Fruit fly (Drosophila melanogaster) whole organism, adult: ENCODE data around the gene grn.

ENCODE experiments used
- CG11617 ChIP-seq: fragments of 200-800 bp; sonication (Bioruptor generic); optimal IDR thresholded peaks from 2 replicates; lab custom pipeline; 2017; ENCODE audit warnings: mild to moderate bottlenecking, missing biosample characterization, missing genetic modification reagents, missing genetic modification characterization
- CG12768 ChIP-seq: fragments of 200-800 bp; sonication (Bioruptor generic); optimal IDR thresholded peaks from 2 replicates; lab custom pipeline; 2017; ENCODE audit warnings: missing biosample characterization, missing genetic modification characterization, mild to moderate bottlenecking, moderate library complexity, missing genetic modification reagents
- CG14711 ChIP-seq: fragments of 200-800 bp; sonication (Bioruptor generic); optimal IDR thresholded peaks from 2 replicates; lab custom pipeline; 2018; ENCODE audit warnings: missing biosample characterization, mild to moderate bottlenecking, missing genetic modification characterization, moderate library complexity
- CG1620 ChIP-seq: fragments of 200-800 bp; sonication (Bioruptor generic); optimal IDR thresholded peaks from 2 replicates; lab custom pipeline; 2016; ENCODE audit warnings: missing biosample characterization, missing genetic modification characterization
- CG33017 ChIP-seq: fragments of 200-800 bp; sonication (Bioruptor generic); optimal IDR thresholded peaks from 2 replicates; lab custom pipeline; 2018; ENCODE audit warnings: missing biosample characterization, mild to moderate bottlenecking, missing genetic modification characterization, moderate library complexity
- CG5204 ChIP-seq: fragments of 200-800 bp; sonication (Bioruptor generic); optimal IDR thresholded peaks from 2 replicates; lab custom pipeline; 2016; ENCODE audit warnings: missing biosample characterization, missing genetic modification characterization
- CG7045 ChIP-seq: fragments of 200-800 bp; sonication (Bioruptor generic); optimal IDR thresholded peaks from 2 replicates; lab custom pipeline; 2017; ENCODE audit warnings: missing biosample characterization, mild to moderate bottlenecking, missing genetic modification characterization
- CG7101 ChIP-seq: fragments of 200-800 bp; sonication (Bioruptor generic); optimal IDR thresholded peaks from 2 replicates; lab custom pipeline; 2018; ENCODE audit warnings: missing biosample characterization, mild to moderate bottlenecking, missing genetic modification characterization, moderate library complexity
- Clk ChIP-seq: fragments of 200-800 bp; sonication (Bioruptor generic); optimal IDR thresholded peaks from 2 replicates; lab custom pipeline; 2017; ENCODE audit warnings: missing biosample characterization, missing genetic modification characterization
- Crg-1 ChIP-seq: fragments of 200-800 bp; sonication (Bioruptor generic); optimal IDR thresholded peaks from 2 replicates; lab custom pipeline; 2016; ENCODE audit warnings: missing biosample characterization, missing genetic modification characterization
- Hr96 ChIP-seq: fragments of 200-800 bp; sonication (Bioruptor generic); optimal IDR thresholded peaks from 2 replicates; lab custom pipeline; 2016; ENCODE audit warnings: missing biosample characterization, missing genetic modification characterization
- Mnt ChIP-seq: fragments of 200-800 bp; sonication (Bioruptor generic); optimal IDR thresholded peaks from 2 replicates; lab custom pipeline; 2016; ENCODE audit warnings: missing biosample characterization, mild to moderate bottlenecking, missing genetic modification characterization
- bab1 ChIP-seq: fragments of 200-800 bp; sonication (Bioruptor generic); optimal IDR thresholded peaks from 3 replicates; lab custom pipeline; 2019; ENCODE audit warnings: missing biosample characterization, mild to moderate bottlenecking, missing genetic modification characterization, moderate library complexity
- cic ChIP-seq: fragments of 200-800 bp; sonication (Bioruptor generic); optimal IDR thresholded peaks from 2 replicates; lab custom pipeline; 2017; ENCODE audit warnings: missing biosample characterization, mild to moderate bottlenecking, missing genetic modification characterization, moderate library complexity
- cnc ChIP-seq, 2 experiments: fragments of >200 bp; optimal IDR thresholded peaks; 2 replicates each; lab custom pipeline; 2017
- kay ChIP-seq: fragments of 200-800 bp; sonication (Bioruptor generic); peaks from one replicate; lab custom pipeline; 2016; ENCODE audit warnings: missing biosample characterization, missing genetic modification characterization, borderline replicate concordance
- ovo ChIP-seq: fragments of 200-800 bp; sonication (Bioruptor generic); optimal IDR thresholded peaks from 2 replicates; lab custom pipeline; 2016; ENCODE audit warnings: missing biosample characterization, missing genetic modification characterization
- pad ChIP-seq: fragments of 200-800 bp; sonication (Bioruptor generic); optimal IDR thresholded peaks from 3 replicates; lab custom pipeline; 2017; ENCODE audit warnings: missing biosample characterization, missing genetic modification characterization, mild to moderate bottlenecking, moderate library complexity, missing genetic modification reagents
- tj ChIP-seq: fragments of 200-800 bp; sonication (Bioruptor generic); optimal IDR thresholded peaks from 3 replicates; lab custom pipeline; 2017; ENCODE audit warnings: missing biosample characterization, mild to moderate bottlenecking, missing genetic modification characterization, moderate library complexity
- toe ChIP-seq: fragments of 200-800 bp; sonication (Bioruptor generic); optimal IDR thresholded peaks from 2 replicates; lab custom pipeline; 2016; ENCODE audit warnings: missing biosample characterization, missing genetic modification characterization

The grn gene

DNA sequence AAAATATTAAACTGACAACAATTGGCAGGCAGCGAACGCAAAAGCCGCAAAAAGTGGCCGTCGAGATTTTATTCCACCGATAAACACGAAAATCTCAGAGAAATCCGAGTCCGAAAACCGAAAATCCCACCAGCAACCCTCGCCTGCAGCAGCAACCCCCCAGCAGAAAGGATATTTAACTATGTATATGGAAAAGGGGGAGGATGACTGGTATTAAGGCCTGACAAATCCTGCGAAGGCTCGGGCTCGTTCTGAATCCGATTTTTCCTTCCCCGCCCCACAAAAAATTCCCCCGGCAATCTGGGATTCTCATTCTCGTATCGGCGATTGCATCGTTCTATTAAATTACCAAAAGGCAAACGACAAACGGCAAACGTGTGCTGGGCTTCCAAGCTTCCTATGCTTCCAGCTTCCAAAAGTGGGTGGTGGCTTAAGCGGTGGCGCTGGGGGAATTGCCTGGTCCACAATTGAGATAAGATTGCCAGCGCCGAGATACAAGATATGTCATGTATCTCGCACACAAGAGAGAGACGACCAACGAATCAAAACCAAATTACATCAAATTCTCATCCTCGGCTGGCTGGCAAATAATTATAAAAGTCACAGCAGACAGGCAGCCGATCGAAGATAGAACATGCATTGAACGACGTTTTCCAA is 11.1 kb upstream of the grn start:
- TF ChIP-seq toe (no peak), Hr96 (GFP tag; lab: Kevin White, UChicago) (no peak), kay (GFP tag; lab: Kevin White, UChicago) (no peak), CG1620 (GFP tag; lab: Kevin White, UChicago) (no peak), cic (no peak), pad (GFP tag; lab: Kevin White, UChicago) (no peak), CG7101 (no peak), CG5204 (GFP tag; lab: Kevin White, UChicago) (no peak), Mnt (GFP tag; lab: Kevin White, UChicago) (no peak)

DNA sequence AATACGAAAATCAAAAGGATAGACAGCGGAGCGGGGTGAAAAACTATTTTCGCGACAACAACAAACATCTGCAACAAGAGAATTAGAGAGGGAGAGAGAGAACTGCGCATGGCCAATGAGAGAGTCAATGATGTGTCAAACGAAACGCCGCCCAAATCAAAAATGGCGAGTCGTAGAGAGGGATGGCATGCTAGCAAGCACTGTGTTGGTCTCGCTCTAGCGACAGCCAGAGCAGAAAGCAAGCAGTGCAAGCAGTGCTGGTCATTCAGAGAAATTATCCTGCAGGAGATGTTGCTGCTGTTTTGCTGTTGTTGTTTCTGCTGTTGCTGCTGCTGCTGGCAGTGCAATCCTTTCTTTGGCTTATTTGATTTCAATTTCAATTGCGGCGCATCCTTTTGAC is 9.6 kb upstream of the grn start:
- TF ChIP-seq pad (GFP tag; lab: Kevin White, UChicago), result peak; percentile 19
- no peak for TF ChIP-seq ovo (GFP tag; lab: Kevin White, UChicago)

DNA sequence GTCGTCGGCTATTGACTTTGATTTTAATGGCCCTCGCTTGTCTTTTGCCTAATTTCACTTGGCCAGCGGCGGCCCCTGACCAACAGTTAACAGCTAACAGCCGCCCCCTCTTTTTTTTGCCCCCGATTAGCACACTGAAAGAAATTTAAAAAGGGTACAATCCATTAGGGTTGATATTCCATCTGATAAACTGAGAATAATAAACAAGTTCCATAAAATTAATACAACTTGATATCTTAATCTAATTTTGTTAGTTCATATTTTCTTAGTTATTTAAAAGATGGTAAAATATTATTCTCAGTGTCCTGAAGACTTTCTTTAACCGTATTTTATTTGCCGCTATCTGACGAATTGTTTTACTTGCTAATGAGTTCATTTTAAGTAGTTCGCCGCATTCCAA is 8.2 kb upstream of the grn start:
- TF ChIP-seq CG5204 (GFP tag; lab: Kevin White, UChicago), result no peak
- TF ChIP-seq tj (GFP tag; lab: Kevin White, UChicago), result no peak
- TF ChIP-seq toe, result no peak
- TF ChIP-seq kay (GFP tag; lab: Kevin White, UChicago), result no peak
- TF ChIP-seq CG7101, result no peak
- TF ChIP-seq Hr96 (GFP tag; lab: Kevin White, UChicago), result no peak
- no peak for TF ChIP-seq CG14711 (tag; lab: Kevin White, UChicago)
- TF ChIP-seq CG1620 (GFP tag; lab: Kevin White, UChicago), result no peak
- no peak for TF ChIP-seq bab1 (GFP tag; lab: Kevin White, UChicago)
- no peak for TF ChIP-seq cic
- TF ChIP-seq ovo (GFP tag; lab: Kevin White, UChicago), result no peak
- TF ChIP-seq CG33017, result no peak
- no peak for TF ChIP-seq cnc (optimal IDR thresholded peaks at IDR 0.05; lab: Kevin White, UChicago)
- TF ChIP-seq CG12768, result no peak

- TF ChIP-seq ovo (GFP tag; lab: Kevin White, UChicago) (no peak), Hr96 (GFP tag; lab: Kevin White, UChicago) (no peak), kay (GFP tag; lab: Kevin White, UChicago) (no peak), CG33017 (no peak), CG14711 (tag; lab: Kevin White, UChicago) (no peak), CG1620 (GFP tag; lab: Kevin White, UChicago) (no peak), bab1 (GFP tag; lab: Kevin White, UChicago) (no peak), CG11617 (GFP tag; lab: Kevin White, UChicago) (no peak), tj (GFP tag; lab: Kevin White, UChicago) (no peak), cic (no peak), CG7101 (no peak), pad (GFP tag; lab: Kevin White, UChicago) (no peak), Mnt (GFP tag; lab: Kevin White, UChicago) (no peak)
Observed at dm6 chr3R:8187446-8188133, 6.3 kb upstream of the grn start.

- TF ChIP-seq kay (GFP tag; lab: Kevin White, UChicago), result no peak
- TF ChIP-seq Crg-1, result no peak
- TF ChIP-seq cnc (optimal IDR thresholded peaks at IDR 0.05; lab: Kevin White, UChicago), result no peak
- no peak for TF ChIP-seq CG1620 (GFP tag; lab: Kevin White, UChicago)
- no peak for TF ChIP-seq CG5204 (GFP tag; lab: Kevin White, UChicago)
- no peak for TF ChIP-seq cic
- TF ChIP-seq Hr96 (GFP tag; lab: Kevin White, UChicago), result no peak
- no peak for TF ChIP-seq CG14711 (tag; lab: Kevin White, UChicago)
- TF ChIP-seq Mnt (GFP tag; lab: Kevin White, UChicago), result no peak
- TF ChIP-seq pad (GFP tag; lab: Kevin White, UChicago), result no peak
- TF ChIP-seq CG33017, result no peak
- no peak for TF ChIP-seq CG7045 (GFP tag; lab: Kevin White, UChicago)
- TF ChIP-seq CG12768, result no peak
- TF ChIP-seq bab1 (GFP tag; lab: Kevin White, UChicago), result no peak
- no peak for TF ChIP-seq Clk (GFP tag; lab: Kevin White, UChicago)
- no peak for TF ChIP-seq CG7101
- no peak for TF ChIP-seq CG11617 (GFP tag; lab: Kevin White, UChicago)
- TF ChIP-seq toe, result no peak
Observed at dm6 chr3R:8183502-8183901, 2.3 kb upstream of the grn start.

DNA sequence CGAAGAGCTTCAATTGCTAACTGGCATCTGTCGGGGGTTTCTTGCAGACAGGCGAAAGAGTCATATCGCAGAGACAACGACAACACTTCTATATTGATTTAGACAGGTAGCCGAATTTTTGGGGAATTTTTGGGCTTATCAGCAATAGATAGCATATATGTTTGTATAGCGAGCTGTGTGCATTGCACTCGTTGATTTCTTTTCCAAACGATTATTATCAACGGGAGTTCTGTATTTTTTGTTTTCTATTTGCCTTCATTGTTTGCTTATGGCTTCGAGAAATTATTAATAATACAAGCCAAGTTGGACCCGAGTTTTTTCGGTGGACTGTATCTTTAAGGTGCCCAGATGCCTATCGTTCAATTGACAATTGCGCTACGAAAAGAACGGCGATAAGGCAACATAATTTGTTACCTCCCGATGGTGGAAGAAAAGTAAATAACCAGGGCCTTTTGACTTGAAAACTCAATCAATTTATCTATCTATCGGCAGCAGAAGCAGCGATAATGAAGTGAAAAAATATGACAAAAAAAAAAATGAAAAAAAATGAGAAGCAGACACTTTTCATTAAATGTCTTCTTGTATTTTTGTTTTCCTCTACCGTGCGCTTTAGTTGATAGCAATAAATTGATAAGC is 750 bp downstream of the grn start:
- TF ChIP-seq CG11617 (GFP tag; lab: Kevin White, UChicago), result no peak
- TF ChIP-seq Hr96 (GFP tag; lab: Kevin White, UChicago), result no peak
- no peak for TF ChIP-seq CG1620 (GFP tag; lab: Kevin White, UChicago)
